Worm (Caenorhabditis elegans) whole organism, young adult: Measurements from ENCODE around the gene ifet-1.

Source experiments
- B0336.3 ChIP-seq: fragments of 200-800 bp; sonication (Bioruptor generic); IDR thresholded peaks from 2 replicates; pipeline ENCODE4 v1.3.6; 2022; ENCODE audit warnings: missing genetic modification characterization, missing compliant biosample characterization
- D2030.7 ChIP-seq: fragments of 200-800 bp; sonication (Bioruptor generic); IDR thresholded peaks from 2 replicates; pipeline ENCODE4 v1.3.6; 2022; ENCODE audit warnings: missing genetic modification reagents, missing genetic modification characterization, missing compliant biosample characterization
- F33H1.4 ChIP-seq: fragments of 200-800 bp; sonication (Bioruptor generic); IDR thresholded peaks from 2 replicates; pipeline ENCODE4 v1.3.6; 2022; ENCODE audit warnings: missing genetic modification reagents, missing genetic modification characterization, missing compliant biosample characterization
- F37B4.10 ChIP-seq: fragments of 200-800 bp; sonication (Bioruptor generic); IDR thresholded peaks from 2 replicates; pipeline ENCODE4 v1.3.6; 2022; ENCODE audit warnings: missing genetic modification characterization, missing compliant biosample characterization
- F49E8.2 ChIP-seq: sonication (generic microtip); optimal IDR thresholded peaks from 3 replicates; lab custom pipeline; 2017; ENCODE audit warnings: missing genetic modification characterization, mild to moderate bottlenecking, missing compliant biosample characterization, antibody characterized with exemption, moderate library complexity; ENCODE audit not compliant: insufficient read depth
- K12H6.12 ChIP-seq: fragments of 200-800 bp; sonication (Bioruptor generic); optimal IDR thresholded peaks from 2 replicates; lab custom pipeline; 2018; ENCODE audit warnings: mild to moderate bottlenecking, missing genetic modification characterization, missing compliant biosample characterization
- Y53G8AR.9 ChIP-seq: fragments of 200-800 bp; sonication (Bioruptor generic); conservative IDR thresholded peaks from 2 replicates; pipeline ENCODE4 v1.3.6; 2022; ENCODE audit warnings: missing genetic modification reagents, missing genetic modification characterization, missing compliant biosample characterization
- Y95B8A.8 ChIP-seq: fragments of 200-800 bp; sonication (Bioruptor generic); IDR thresholded peaks from 2 replicates; pipeline ENCODE4 v1.3.6; 2022; ENCODE audit warnings: missing genetic modification reagents, missing genetic modification characterization, missing compliant biosample characterization
- ama-1 ChIP-seq, 3 experiments: fragments of 150-350 bp in 1 of 3; sonication (generic microtip) in 2 of 3; optimal IDR thresholded peaks; 2 replicates each; lab custom pipeline; 2014 to 2018; ENCODE audit warnings: missing biosample characterization in 2 of 3, missing genetic modification characterization in 2 of 3, missing genetic modification reagents in 2 of 3
- aptf-3 ChIP-seq: fragments of 200-800 bp; sonication (Bioruptor generic); IDR thresholded peaks from 2 replicates; pipeline ENCODE4 v1.3.6; 2022; ENCODE audit warnings: missing genetic modification characterization, missing compliant biosample characterization
- attf-3 ChIP-seq: fragments of 200-800 bp; sonication (Bioruptor generic); conservative IDR thresholded peaks from 2 replicates; pipeline ENCODE4 v1.3.6; 2022; ENCODE audit warnings: missing genetic modification reagents, missing genetic modification characterization, missing compliant biosample characterization
- attf-5 ChIP-seq: fragments of 200-800 bp; sonication (Bioruptor generic); optimal IDR thresholded peaks from 2 replicates; lab custom pipeline; 2018; ENCODE audit warnings: mild to moderate bottlenecking, missing genetic modification characterization, missing compliant biosample characterization
- ceh-100 ChIP-seq: fragments of 200-800 bp; sonication (Bioruptor generic); IDR thresholded peaks from 2 replicates; pipeline ENCODE4 v1.3.6; 2022; ENCODE audit warnings: missing genetic modification reagents, missing genetic modification characterization, missing compliant biosample characterization
- ceh-91 ChIP-seq: fragments of 200-800 bp; sonication (Bioruptor generic); IDR thresholded peaks from 2 replicates; pipeline ENCODE4 v1.3.6; 2022; ENCODE audit warnings: missing genetic modification reagents, missing genetic modification characterization, missing compliant biosample characterization
- dox-1 ChIP-seq: fragments of 200-800 bp; sonication (Bioruptor generic); IDR thresholded peaks from 2 replicates; pipeline ENCODE4 v1.3.6; 2022; ENCODE audit warnings: missing genetic modification reagents, missing genetic modification characterization, missing compliant biosample characterization
- dpl-1 ChIP-seq: fragments of 150-350 bp; optimal IDR thresholded peaks from 2 replicates; lab custom pipeline; 2014; ENCODE audit warnings: missing biosample characterization, missing genetic modification reagents, missing genetic modification characterization
- efl-1 ChIP-seq: fragments of 150-350 bp; optimal IDR thresholded peaks from 2 replicates; lab custom pipeline; 2014; ENCODE audit warnings: missing biosample characterization, missing genetic modification reagents, missing genetic modification characterization
- egrh-3 ChIP-seq: fragments of 200-800 bp; sonication (Bioruptor generic); IDR thresholded peaks from 2 replicates; pipeline ENCODE4 v1.3.6; 2022; ENCODE audit warnings: missing genetic modification reagents, missing genetic modification characterization, missing compliant biosample characterization
- hlh-26 ChIP-seq: fragments of 200-800 bp; sonication (Bioruptor generic); conservative IDR thresholded peaks from 2 replicates; pipeline ENCODE4 v1.3.6; 2022; ENCODE audit warnings: missing genetic modification reagents, missing genetic modification characterization, missing compliant biosample characterization
- hmg-1.2 ChIP-seq: fragments of 200-800 bp; sonication (Bioruptor generic); IDR thresholded peaks from 2 replicates; pipeline ENCODE4 v1.3.6; 2022; ENCODE audit warnings: missing genetic modification reagents, missing genetic modification characterization, missing compliant biosample characterization
- hrde-1 ChIP-seq: sonication (generic microtip); optimal IDR thresholded peaks from 2 replicates; lab custom pipeline; 2016; ENCODE audit warnings: missing genetic modification characterization, mild to moderate bottlenecking, missing compliant biosample characterization, moderate library complexity, missing genotype, missing genetic modification reagents, borderline replicate concordance
- lin-35 ChIP-seq, 3 experiments: fragments of 150-350 bp in 2 of 3; sonication (generic microtip) in 1 of 3; optimal IDR thresholded peaks; 2 replicates each; lab custom pipeline; 2014 to 2018; ENCODE audit warnings: missing biosample characterization in 3 of 3, missing genetic modification characterization in 3 of 3, missing genetic modification reagents in 3 of 3
- lin-54 ChIP-seq: fragments of 200-800 bp; sonication (Bioruptor generic); optimal IDR thresholded peaks from 2 replicates; lab custom pipeline; 2018; ENCODE audit warnings: mild to moderate bottlenecking, missing genetic modification characterization, missing compliant biosample characterization
- lsl-1 ChIP-seq: fragments of 200-800 bp; sonication (Bioruptor generic); optimal IDR thresholded peaks from 2 replicates; lab custom pipeline; 2018; ENCODE audit warnings: mild to moderate bottlenecking, missing genetic modification characterization, moderate library complexity, missing compliant biosample characterization
- madf-10 ChIP-seq: sonication (generic microtip); optimal IDR thresholded peaks from 2 replicates; lab custom pipeline; 2016; ENCODE audit warnings: mild to moderate bottlenecking, missing genetic modification characterization, missing compliant biosample characterization
- madf-6 ChIP-seq: fragments of 200-800 bp; sonication (Bioruptor generic); IDR thresholded peaks from 2 replicates; pipeline ENCODE4 v1.3.6; 2022; ENCODE audit warnings: missing genetic modification reagents, missing genetic modification characterization, missing compliant biosample characterization
- madf-8 ChIP-seq: fragments of 200-800 bp; sonication (Bioruptor generic); conservative IDR thresholded peaks from 2 replicates; pipeline ENCODE4 v1.3.6; 2022; ENCODE audit warnings: missing genetic modification reagents, missing genetic modification characterization, missing compliant biosample characterization
- mxl-1 ChIP-seq: sonication (generic microtip); optimal IDR thresholded peaks from 2 replicates; lab custom pipeline; 2016; ENCODE audit warnings: missing genetic modification characterization, missing compliant biosample characterization
- nfya-1 ChIP-seq: sonication (generic microtip); optimal IDR thresholded peaks from 2 replicates; lab custom pipeline; 2017; ENCODE audit warnings: antibody characterized with exemption, missing compliant biosample characterization, missing genetic modification characterization, borderline replicate concordance; ENCODE audit not compliant: insufficient read depth
- nfya-2 ChIP-seq: fragments of 200-800 bp; sonication (Bioruptor generic); IDR thresholded peaks from 2 replicates; pipeline ENCODE4 v1.3.6; 2022; ENCODE audit warnings: missing genetic modification reagents, missing genetic modification characterization, missing compliant biosample characterization
- nhr-120 ChIP-seq: fragments of 200-800 bp; sonication (Bioruptor generic); IDR thresholded peaks from 2 replicates; pipeline ENCODE4 v1.3.6; 2022; ENCODE audit warnings: missing genetic modification characterization, missing compliant biosample characterization
- nhr-179 ChIP-seq: sonication (generic microtip); optimal IDR thresholded peaks from 2 replicates; lab custom pipeline; 2016; ENCODE audit warnings: mild to moderate bottlenecking, missing genetic modification characterization, missing compliant biosample characterization
- pha-4 ChIP-seq: fragments of 150-350 bp; sonication (generic microtip); optimal IDR thresholded peaks from 2 replicates; lab custom pipeline; 2014; ENCODE audit warnings: missing biosample characterization, missing genetic modification reagents, missing genetic modification characterization
- rcor-1 ChIP-seq: fragments of 200-800 bp; sonication (Bioruptor generic); IDR thresholded peaks from 2 replicates; pipeline ENCODE4 v1.3.6; 2022; ENCODE audit warnings: missing genetic modification reagents, missing genetic modification characterization, missing compliant biosample characterization
- rpc-1 ChIP-seq, 2 experiments: fragments of 150-350 bp in 1 of 2; sonication (generic microtip) in 1 of 2; optimal IDR thresholded peaks; 2 replicates each; lab custom pipeline; 2014 to 2018; ENCODE audit warnings: missing biosample characterization in 1 of 2, missing genetic modification characterization in 1 of 2, missing genetic modification reagents in 1 of 2, missing genotype in 1 of 2
- snpc-1.1 ChIP-seq: sonication (generic microtip); optimal IDR thresholded peaks from 2 replicates; lab custom pipeline; 2017; ENCODE audit warnings: missing genetic modification characterization, mild to moderate bottlenecking, missing compliant biosample characterization, antibody characterized with exemption, moderate library complexity, missing genotype, missing genetic modification reagents; ENCODE audit not compliant: insufficient read depth
- snpc-1.3 ChIP-seq: sonication (generic microtip); optimal IDR thresholded peaks from 2 replicates; lab custom pipeline; 2017; ENCODE audit warnings: missing genetic modification characterization, mild to moderate bottlenecking, missing compliant biosample characterization, antibody characterized with exemption, moderate library complexity, missing genotype, missing genetic modification reagents; ENCODE audit not compliant: insufficient read depth
- snpc-3.4 ChIP-seq: sonication (generic microtip); optimal IDR thresholded peaks from 2 replicates; lab custom pipeline; 2017; ENCODE audit warnings: missing genetic modification characterization, mild to moderate bottlenecking, missing compliant biosample characterization, antibody characterized with exemption, moderate library complexity, missing genotype, missing genetic modification reagents
- snpc-4 ChIP-seq, 5 experiments: fragments of 150-350 bp in 1 of 5; sonication (generic microtip) in 4 of 5; optimal IDR thresholded peaks; 2 replicates each; lab custom pipeline; 2014 to 2018; ENCODE audit warnings: missing genetic modification characterization in 5 of 5, missing biosample characterization in 3 of 5, antibody characterized with exemption in 2 of 5, mild to moderate bottlenecking in 2 of 5, missing compliant biosample characterization in 2 of 5, missing genotype in 2 of 5, moderate library complexity in 2 of 5, missing genetic modification reagents in 1 of 5
- sptf-2 ChIP-seq: fragments of 200-800 bp; sonication (Bioruptor generic); optimal IDR thresholded peaks from 2 replicates; lab custom pipeline; 2018; ENCODE audit warnings: mild to moderate bottlenecking, missing genetic modification characterization, missing compliant biosample characterization
- tbp1 ChIP-seq: fragments of 200-800 bp; sonication (Bioruptor generic); optimal IDR thresholded peaks from 2 replicates; lab custom pipeline; 2018; ENCODE audit warnings: mild to moderate bottlenecking, missing genetic modification characterization, missing compliant biosample characterization
- tlf-1 ChIP-seq: fragments of 200-800 bp; sonication (Bioruptor generic); optimal IDR thresholded peaks from 2 replicates; lab custom pipeline; 2018; ENCODE audit warnings: mild to moderate bottlenecking, missing genetic modification characterization, missing compliant biosample characterization
- unc-130 ChIP-seq: sonication (generic microtip); optimal IDR thresholded peaks from 2 replicates; lab custom pipeline; 2016; ENCODE audit warnings: missing genetic modification reagents, missing genetic modification characterization, missing compliant biosample characterization
- xnd-1 ChIP-seq: sonication (generic microtip); optimal IDR thresholded peaks from 2 replicates; lab custom pipeline; 2016; ENCODE audit warnings: missing genotype, missing genetic modification reagents, missing genetic modification characterization, missing compliant biosample characterization
- ztf-22 ChIP-seq: fragments of 200-800 bp; sonication (Bioruptor generic); optimal IDR thresholded peaks from 2 replicates; lab custom pipeline; 2018; ENCODE audit warnings: mild to moderate bottlenecking, missing genetic modification characterization, moderate library complexity, missing compliant biosample characterization
- ztf-28 ChIP-seq: fragments of 200-800 bp; sonication (Bioruptor generic); IDR thresholded peaks from 2 replicates; pipeline ENCODE4 v1.3.6; 2022; ENCODE audit warnings: missing genetic modification reagents, missing genetic modification characterization, missing compliant biosample characterization

ifet-1 gene

ce11 chrIII:4434294-4434781 is 40.6 kb downstream of the ifet-1 start, which contains the start of gene C28A5.1:
C28A5.1 (minus strand) TSS chrIII:4434344.
- TF ChIP-seq K12H6.12 (tag; lab: Kevin White, UChicago) (no peak), pha-4 (tag; lab: Kevin White, UChicago) (no peak), F37B4.10 (no peak), lsl-1 (GFP tag; lab: Kevin White, UChicago) (peak; percentile 97), lin-35 (GFP tag; optimal IDR thresholded peaks at IDR 0.05; lab: Kevin White, UChicago) (peak in 1 of 3 experiments; percentile 41), ztf-22 (no peak), rcor-1 (peak; percentile 7; the same call in 1 of the 2 replicates), hlh-26 (no peak), nhr-120 (GFP tag; lab: Robert Waterston, UW) (no peak), madf-6 (peak; percentile 97), efl-1 (GFP tag; lab: Kevin White, UChicago) (peak; percentile 81), snpc-3.4 (tag; lab: Kevin White, UChicago) (peak; percentile 90), Y95B8A.8 (GFP tag; lab: Robert Waterston, UW) (0 out of 2 replicates have a peak, but pooled peaks have one; percentile 63), snpc-1.3 (tag; lab: Kevin White, UChicago) (peak; percentile 81), aptf-3 (no peak), unc-130 (GFP tag; lab: Kevin White, UChicago) (peak; percentile 79), snpc-1.1 (tag; lab: Kevin White, UChicago) (peak; percentile 48), rpc-1 (optimal IDR thresholded peaks at IDR 0.05; lab: Kevin White, UChicago) (no peak), rpc-1 (tag; optimal IDR thresholded peaks at IDR 0.05; lab: Kevin White, UChicago) (peak; percentile 13), dpl-1 (GFP tag; lab: Kevin White, UChicago) (peak; percentile 44), F49E8.2 (tag; lab: Kevin White, UChicago) (peak; percentile 68), ztf-28 (GFP tag; lab: Robert Waterston, UW) (no peak), attf-3 (GFP tag; lab: Robert Waterston, UW) (no peak), xnd-1 (peak; percentile 91), egrh-3 (GFP tag; lab: Robert Waterston, UW) (no peak), B0336.3 (GFP tag; lab: Robert Waterston, UW) (no peak), madf-10 (tag; lab: Kevin White, UChicago) (no peak), Y53G8AR.9 (GFP tag; lab: Robert Waterston, UW) (no peak), tbp1 (GFP tag; lab: Kevin White, UChicago) (peak; percentile 39), nfya-2 (GFP tag; lab: Robert Waterston, UW) (no peak), hmg-1.2 (peak; percentile 26; the same call in 1 of the 2 replicates), sptf-2 (GFP tag; lab: Kevin White, UChicago) (no peak), ceh-100 (GFP tag; lab: Robert Waterston, UW) (no peak), lin-54 (peak; percentile 41), ceh-91 (GFP tag; lab: Robert Waterston, UW) (peak; percentile 77), hrde-1 (tag; lab: Kevin White, UChicago) (peak; percentile 67), attf-5 (GFP tag; lab: Kevin White, UChicago) (no peak), F33H1.4 (GFP tag; lab: Robert Waterston, UW) (peak; percentile 95), ama-1 (optimal IDR thresholded peaks at IDR 0.05; lab: Kevin White, UChicago) (no peak), ama-1 (GFP tag; optimal IDR thresholded peaks at IDR 0.05; lab: Kevin White, UChicago) (no peak), nhr-179 (no peak), nfya-1 (tag; lab: Kevin White, UChicago) (no peak), snpc-4 (GFP tag; optimal IDR thresholded peaks at IDR 0.05; lab: Kevin White, UChicago) (peak; percentile 14), snpc-4 (tag; optimal IDR thresholded peaks at IDR 0.05; lab: Kevin White, UChicago) (peak in 2 of 4 experiments; percentile 14 to 34), tlf-1 (GFP tag; lab: Kevin White, UChicago) (peak; percentile 30), mxl-1 (no peak), madf-8 (GFP tag; lab: Robert Waterston, UW) (peak; percentile 96), dox-1 (GFP tag; lab: Robert Waterston, UW) (peak; percentile 79), D2030.7 (peak; percentile 91)
